Fruit fly (Drosophila melanogaster) whole organism, embryonic: ENCODE results near the gene MCU.

Experiments used
- Awh ChIP-seq: fragments of 200-800 bp; sonication (Bioruptor generic); IDR thresholded peaks from 2 replicates; pipeline ENCODE4, ENCODE4 v1.3.6; 2022; ENCODE audit warnings: missing biosample characterization, missing genetic modification characterization
- Bdp1 ChIP-seq: fragments of 200-800 bp; sonication (Bioruptor generic); optimal IDR thresholded peaks from 3 replicates; lab custom pipeline; 2016; ENCODE audit warnings: missing biosample characterization, missing genetic modification characterization
- CG11696 ChIP-seq: fragments of 200-800 bp; sonication (Bioruptor generic); IDR thresholded peaks from 2 replicates; pipeline ENCODE4 v1.3.6; 2022; ENCODE audit warnings: missing biosample characterization, missing genetic modification characterization
- CG12299 ChIP-seq: fragments of 200-800 bp; sonication (Bioruptor generic); optimal IDR thresholded peaks from 2 replicates; lab custom pipeline; 2018; ENCODE audit warnings: missing biosample characterization, mild to moderate bottlenecking, missing genetic modification characterization
- CG13287 ChIP-seq: fragments of 200-800 bp; sonication (Bioruptor generic); IDR thresholded peaks from 2 replicates; pipeline ENCODE4 v1.3.6; 2022; ENCODE audit warnings: missing biosample characterization, missing genetic modification characterization; ENCODE audit not compliant: partially characterized antibody
- CG15269 ChIP-seq: fragments of 200-800 bp; sonication (Bioruptor generic); optimal IDR thresholded peaks from 2 replicates; lab custom pipeline; 2018; ENCODE audit warnings: missing biosample characterization, mild to moderate bottlenecking, missing genetic modification characterization, moderate library complexity
- CG15514 ChIP-seq: fragments of 200-800 bp; sonication (Bioruptor generic); optimal IDR thresholded peaks from 3 replicates; lab custom pipeline; 2017; ENCODE audit warnings: missing biosample characterization, missing genetic modification characterization, mild to moderate bottlenecking, moderate library complexity, missing genetic modification reagents
- CG16815 ChIP-seq: fragments of 200-800 bp; sonication (Bioruptor generic); optimal IDR thresholded peaks from 3 replicates; lab custom pipeline; 2017; ENCODE audit warnings: missing biosample characterization, mild to moderate bottlenecking, missing genetic modification characterization
- CG17829 ChIP-seq: fragments of 200-800 bp; optimal IDR thresholded peaks from 2 replicates; lab custom pipeline; 2019; ENCODE audit warnings: missing biosample characterization, mild to moderate bottlenecking, missing genetic modification characterization, moderate library complexity
- CG2712 ChIP-seq: fragments of 200-800 bp; optimal IDR thresholded peaks from 3 replicates; lab custom pipeline; 2019; ENCODE audit warnings: missing biosample characterization, mild to moderate bottlenecking, missing genetic modification characterization, moderate library complexity
- CG30403 ChIP-seq: fragments of 200-800 bp; sonication (Bioruptor generic); optimal IDR thresholded peaks from 3 replicates; lab custom pipeline; 2016; ENCODE audit warnings: missing biosample characterization, missing genetic modification characterization
- CG33213 ChIP-seq: fragments of 200-800 bp; sonication (Bioruptor generic); optimal IDR thresholded peaks from 3 replicates; lab custom pipeline; 2016; ENCODE audit warnings: missing biosample characterization, missing genetic modification characterization
- CG5953 ChIP-seq: fragments of 200-800 bp; sonication (Bioruptor generic); IDR thresholded peaks from 2 replicates; pipeline ENCODE4 v1.3.6; 2022; ENCODE audit warnings: missing biosample characterization, missing genetic modification characterization
- CG6175 ChIP-seq: fragments of 200-800 bp; sonication (Bioruptor generic); IDR thresholded peaks from 3 replicates; pipeline ENCODE4 v1.3.6; 2022; ENCODE audit warnings: missing biosample characterization, missing genetic modification characterization
- CG7928 ChIP-seq: fragments of 200-800 bp; sonication (Bioruptor generic); optimal IDR thresholded peaks from 2 replicates; lab custom pipeline; 2017; ENCODE audit warnings: missing biosample characterization, mild to moderate bottlenecking, missing genetic modification characterization
- CG8388 ChIP-seq: fragments of 200-800 bp; sonication (Bioruptor generic); optimal IDR thresholded peaks from 2 replicates; lab custom pipeline; 2019; ENCODE audit warnings: missing biosample characterization, mild to moderate bottlenecking, missing genetic modification characterization, moderate library complexity
- CG9215 ChIP-seq: fragments of 200-800 bp; sonication (Bioruptor generic); IDR thresholded peaks from 2 replicates; pipeline ENCODE4 v1.3.6; 2022; ENCODE audit warnings: missing biosample characterization, missing genetic modification characterization
- CG9727 ChIP-seq: fragments of 200-800 bp; sonication (Bioruptor generic); optimal IDR thresholded peaks from 3 replicates; lab custom pipeline; 2017; ENCODE audit warnings: missing biosample characterization, mild to moderate bottlenecking, missing genetic modification characterization
- CG9797 ChIP-seq: fragments of 200-800 bp; sonication (Bioruptor generic); optimal IDR thresholded peaks from 3 replicates; lab custom pipeline; 2018; ENCODE audit warnings: missing biosample characterization, mild to moderate bottlenecking, missing genetic modification characterization
- CHES-1-like ChIP-seq: fragments of 200-800 bp; sonication (Bioruptor generic); optimal IDR thresholded peaks from 2 replicates; lab custom pipeline; 2016; ENCODE audit warnings: missing biosample characterization, missing genetic modification characterization
- Chrac-16 ChIP-seq: fragments of 200-800 bp; sonication (Bioruptor generic); optimal IDR thresholded peaks from 3 replicates; lab custom pipeline; 2016; ENCODE audit warnings: missing biosample characterization, missing genetic modification characterization
- Dll ChIP-seq: fragments of 200-800 bp; sonication (Bioruptor generic); IDR thresholded peaks from 4 replicates; pipeline ENCODE4 v1.3.6; 2022; ENCODE audit warnings: missing biosample characterization, missing genetic modification characterization; ENCODE audit not compliant: partially characterized antibody
- Fer1 ChIP-seq: fragments of 200-800 bp; sonication (Bioruptor generic); optimal IDR thresholded peaks from 2 replicates; lab custom pipeline; 2017; ENCODE audit warnings: missing biosample characterization, mild to moderate bottlenecking, missing genetic modification characterization
- HHEX ChIP-seq: fragments of 200-800 bp; sonication (Bioruptor generic); optimal IDR thresholded peaks from 3 replicates; lab custom pipeline; 2017; ENCODE audit warnings: missing biosample characterization, mild to moderate bottlenecking, missing genetic modification characterization, missing genetic modification reagents
- HLH4C ChIP-seq: fragments of 200-800 bp; sonication (Bioruptor generic); IDR thresholded peaks from 3 replicates; pipeline ENCODE4 v1.3.6; 2022; ENCODE audit warnings: missing biosample characterization, missing genetic modification characterization; ENCODE audit not compliant: partially characterized antibody
- HmgZ ChIP-seq: fragments of 200-800 bp; sonication (Bioruptor generic); optimal IDR thresholded peaks from 2 replicates; lab custom pipeline; 2018; ENCODE audit warnings: missing biosample characterization, mild to moderate bottlenecking, missing genetic modification characterization
- NC2β ChIP-seq: fragments of 200-800 bp; sonication (Bioruptor generic); optimal IDR thresholded peaks from 2 replicates; lab custom pipeline; 2016; ENCODE audit warnings: missing biosample characterization, missing genetic modification characterization
- Neu2 ChIP-seq: fragments of 200-800 bp; sonication (Bioruptor generic); optimal IDR thresholded peaks from 3 replicates; lab custom pipeline; 2016; ENCODE audit warnings: missing biosample characterization, missing genetic modification characterization, borderline replicate concordance
- ash1 ChIP-seq: fragments of 200-800 bp; sonication (Bioruptor generic); optimal IDR thresholded peaks from 2 replicates; lab custom pipeline; 2018; ENCODE audit warnings: missing biosample characterization, mild to moderate bottlenecking, missing genetic modification characterization
- chinmo ChIP-seq: fragments of 200-800 bp; sonication (Bioruptor generic); IDR thresholded peaks from 4 replicates; pipeline ENCODE4 v1.3.6; 2022; ENCODE audit warnings: missing biosample characterization, missing genetic modification characterization; ENCODE audit not compliant: partially characterized antibody
- cwo ChIP-seq: fragments of 200-800 bp; sonication (Bioruptor generic); optimal IDR thresholded peaks from 3 replicates; lab custom pipeline; 2017; ENCODE audit warnings: missing biosample characterization, missing genetic modification characterization, mild to moderate bottlenecking, moderate library complexity, missing genetic modification reagents
- dan ChIP-seq: fragments of 200-800 bp; sonication (Bioruptor generic); IDR thresholded peaks from 2 replicates; pipeline ENCODE4 v1.3.6; 2022; ENCODE audit warnings: missing biosample characterization, missing genetic modification characterization
- dmrt99B ChIP-seq: fragments of 200-800 bp; sonication (Bioruptor generic); optimal IDR thresholded peaks from 2 replicates; lab custom pipeline; 2018; ENCODE audit warnings: missing biosample characterization, mild to moderate bottlenecking, missing genetic modification characterization, moderate library complexity
- eyg ChIP-seq: fragments of 200-800 bp; sonication (Bioruptor generic); optimal IDR thresholded peaks from 3 replicates; lab custom pipeline; 2016; ENCODE audit warnings: missing biosample characterization, missing genetic modification characterization
- ftz-f1 ChIP-seq: fragments of 200-800 bp; sonication (Bioruptor generic); optimal IDR thresholded peaks from 2 replicates; lab custom pipeline; 2016; ENCODE audit warnings: missing biosample characterization, missing genetic modification characterization
- grau ChIP-seq: fragments of 200-800 bp; optimal IDR thresholded peaks from 3 replicates; lab custom pipeline; 2019; ENCODE audit warnings: missing biosample characterization, mild to moderate bottlenecking, missing genetic modification characterization, moderate library complexity
- ind ChIP-seq: fragments of 200-800 bp; sonication (Bioruptor generic); optimal IDR thresholded peaks from 3 replicates; lab custom pipeline; 2016; ENCODE audit warnings: missing biosample characterization, missing genetic modification characterization
- inv ChIP-seq: fragments of 200-800 bp; sonication (Bioruptor generic); IDR thresholded peaks from 2 replicates; pipeline ENCODE4 v1.3.6; 2022; ENCODE audit warnings: missing biosample characterization, missing genetic modification characterization; ENCODE audit not compliant: partially characterized antibody
- kah ChIP-seq: fragments of 200-800 bp; sonication (Bioruptor generic); optimal IDR thresholded peaks from 2 replicates; lab custom pipeline; 2018; ENCODE audit warnings: missing biosample characterization, mild to moderate bottlenecking, missing genetic modification characterization
- luna ChIP-seq: fragments of 200-800 bp; sonication (Bioruptor generic); optimal IDR thresholded peaks from 2 replicates; lab custom pipeline; 2016; ENCODE audit warnings: missing biosample characterization, missing genetic modification characterization
- mirr ChIP-seq: fragments of 200-800 bp; sonication (Bioruptor generic); optimal IDR thresholded peaks from 3 replicates; lab custom pipeline; 2018; ENCODE audit warnings: missing biosample characterization, mild to moderate bottlenecking, missing genetic modification characterization
- mld ChIP-seq: fragments of 200-800 bp; sonication (Bioruptor generic); IDR thresholded peaks from 3 replicates; pipeline ENCODE4 v1.3.6; 2022; ENCODE audit warnings: missing biosample characterization, missing genetic modification characterization; ENCODE audit not compliant: partially characterized antibody
- ranshi ChIP-seq: fragments of 200-800 bp; sonication (Bioruptor generic); IDR thresholded peaks from 2 replicates; pipeline ENCODE4 v1.3.6; 2022; ENCODE audit warnings: missing biosample characterization, missing genetic modification characterization
- rib ChIP-seq: fragments of 200-800 bp; sonication (Bioruptor generic); IDR thresholded peaks from 2 replicates; pipeline ENCODE4 v1.3.6; 2022; ENCODE audit warnings: missing biosample characterization, missing genetic modification characterization
- sens-2 ChIP-seq: fragments of 200-800 bp; sonication (Bioruptor generic); IDR thresholded peaks from 2 replicates; pipeline ENCODE4 v1.3.6; 2022; ENCODE audit warnings: missing biosample characterization, missing genetic modification characterization
- shn ChIP-seq: fragments of 200-800 bp; sonication (Bioruptor generic); optimal IDR thresholded peaks from 3 replicates; lab custom pipeline; 2016; ENCODE audit warnings: missing biosample characterization, missing genetic modification characterization
- sisA ChIP-seq: fragments of 200-800 bp; sonication (Bioruptor generic); IDR thresholded peaks from 2 replicates; pipeline ENCODE4 v1.3.6; 2022; ENCODE audit warnings: missing biosample characterization, missing genetic modification characterization
- ssp ChIP-seq: fragments of 200-800 bp; sonication (Bioruptor generic); IDR thresholded peaks from 2 replicates; pipeline ENCODE4 v1.3.6; 2022; ENCODE audit warnings: missing biosample characterization, missing genetic modification characterization
- tap ChIP-seq: fragments of 200-800 bp; optimal IDR thresholded peaks from 3 replicates; lab custom pipeline; 2019; ENCODE audit warnings: missing biosample characterization, mild to moderate bottlenecking, missing genetic modification characterization, moderate library complexity
- wdn ChIP-seq: fragments of 200-800 bp; sonication (Bioruptor generic); IDR thresholded peaks from 2 replicates; pipeline ENCODE4 v1.3.6; 2022; ENCODE audit warnings: missing biosample characterization, missing genetic modification characterization

Gene MCU

DNA sequence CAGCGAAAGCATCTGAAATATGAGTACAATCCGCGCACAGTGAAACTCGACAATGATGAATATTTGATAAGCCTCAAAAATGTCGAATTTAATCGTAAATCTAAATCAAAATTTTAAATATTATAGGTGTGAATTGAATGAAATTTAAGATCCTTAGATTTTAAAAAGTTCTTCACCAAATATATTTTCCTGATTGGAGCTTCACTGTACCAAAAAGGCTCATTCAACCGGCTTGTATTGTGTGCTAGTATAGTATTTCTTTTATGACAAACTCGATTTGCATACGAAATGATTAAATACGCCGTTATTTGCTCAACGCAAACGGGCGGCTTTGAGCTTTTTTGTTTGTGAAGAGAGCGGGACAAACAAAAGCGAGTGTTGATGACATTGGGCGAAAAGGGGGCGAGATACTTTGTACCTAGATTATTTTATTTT, 2.4 kb downstream of the MCU start (continued):
- no peak for TF ChIP-seq mld (GFP tag; lab: Robert Waterston, UW)
- TF ChIP-seq tap, result peak; percentile 79
- peak; percentile 88 for TF ChIP-seq CG30403 (GFP tag; lab: Kevin White, UChicago)
- TF ChIP-seq Fer1 (GFP tag; lab: Kevin White, UChicago), result peak; percentile 86
- TF ChIP-seq HLH4C (GFP tag; lab: Robert Waterston, UW), result no peak
- TF ChIP-seq CG7928 (GFP tag; lab: Kevin White, UChicago), result peak; percentile 51
- peak; percentile 97 for TF ChIP-seq grau
- peak; percentile 79 for TF ChIP-seq CG17829
- peak; percentile 83 for TF ChIP-seq CG2712 (tag; lab: Kevin White, UChicago)
- peak; percentile 57 for TF ChIP-seq shn
- TF ChIP-seq Awh (GFP tag; lab: Robert Waterston, UW), result peak; percentile 69
- TF ChIP-seq cwo (GFP tag; lab: Kevin White, UChicago), result peak; percentile 87
- no peak for TF ChIP-seq ash1 (GFP tag; lab: Kevin White, UChicago)
- peak; percentile 73; the same call in 1 of the 2 replicates for TF ChIP-seq CG5953 (GFP tag; lab: Robert Waterston, UW)
- TF ChIP-seq inv (GFP tag; lab: Robert Waterston, UW), result no peak
- TF ChIP-seq CG15269 (tag; lab: Kevin White, UChicago), result peak; percentile 91
- TF ChIP-seq mirr (GFP tag; lab: Kevin White, UChicago), result peak; percentile 63
- peak; percentile 66 for TF ChIP-seq CG16815 (GFP tag; lab: Kevin White, UChicago)
- peak; percentile 73 for TF ChIP-seq eyg (GFP tag; lab: Kevin White, UChicago)
- peak; percentile 89 for TF ChIP-seq HmgZ (tag; lab: Kevin White, UChicago)
- TF ChIP-seq CG8388, result peak; percentile 76
- TF ChIP-seq rib (GFP tag; lab: Robert Waterston, UW), result peak; percentile 66
- TF ChIP-seq sens-2 (GFP tag; lab: Robert Waterston, UW), result 0 out of 2 replicates have a peak, but pooled peaks have one; percentile 30
- TF ChIP-seq wdn (GFP tag; lab: Robert Waterston, UW), result peak; percentile 80
- TF ChIP-seq ssp (GFP tag; lab: Robert Waterston, UW), result peak; percentile 66
- TF ChIP-seq luna (GFP tag; lab: Kevin White, UChicago), result no peak
- peak; percentile 81 for TF ChIP-seq CG9215 (GFP tag; lab: Robert Waterston, UW)
- TF ChIP-seq ind (GFP tag; lab: Kevin White, UChicago), result peak; percentile 81
- TF ChIP-seq CG6175, result peak; percentile 66; the same call in 1 of the 3 replicates
- peak; percentile 91 for TF ChIP-seq dmrt99B (tag; lab: Kevin White, UChicago)
- peak; percentile 82 for TF ChIP-seq ranshi (GFP tag; lab: Robert Waterston, UW)
- TF ChIP-seq CG9727, result peak; percentile 79
- peak; percentile 70 for TF ChIP-seq CG15514 (GFP tag; lab: Kevin White, UChicago)
- no peak for TF ChIP-seq CG9797 (GFP tag; lab: Kevin White, UChicago)
- TF ChIP-seq Bdp1, result peak; percentile 49
- peak; percentile 50 for TF ChIP-seq CG33213 (GFP tag; lab: Kevin White, UChicago)
- TF ChIP-seq Chrac-16 (GFP tag; lab: Kevin White, UChicago), result peak; percentile 71
- peak; percentile 75 for TF ChIP-seq sisA (GFP tag; lab: Robert Waterston, UW)
- TF ChIP-seq NC2β (GFP tag; lab: Kevin White, UChicago), result peak; percentile 28
- TF ChIP-seq dan (GFP tag; lab: Robert Waterston, UW), result no peak
- TF ChIP-seq chinmo (GFP tag; lab: Robert Waterston, UW), result no peak
- peak; percentile 19 for TF ChIP-seq kah (GFP tag; lab: Kevin White, UChicago)
- peak; percentile 75 for TF ChIP-seq CHES-1-like (GFP tag; lab: Kevin White, UChicago)
- TF ChIP-seq CG12299 (tag; lab: Kevin White, UChicago), result peak; percentile 77
- TF ChIP-seq ftz-f1 (GFP tag; lab: Kevin White, UChicago), result peak; percentile 15
- peak; percentile 53; the same call in 1 of the 2 replicates for TF ChIP-seq CG11696 (GFP tag; lab: Robert Waterston, UW)
- no peak for TF ChIP-seq CG13287
- TF ChIP-seq Neu2 (GFP tag; lab: Kevin White, UChicago), result no peak
- no peak for TF ChIP-seq Dll (GFP tag; lab: Robert Waterston, UW)
- peak; percentile 80 for TF ChIP-seq HHEX (GFP tag; lab: Kevin White, UChicago)
